Fruit fly (Drosophila melanogaster) whole organism, prepupa: Measurements from ENCODE around the gene sim.

Experiments used
- CG10631 ChIP-seq: fragments of 200-800 bp; sonication (Bioruptor generic); optimal IDR thresholded peaks from 2 replicates; lab custom pipeline; 2016; ENCODE audit warnings: missing biosample characterization, missing genetic modification characterization
- CG10669 ChIP-seq: fragments of 200-800 bp; sonication (Bioruptor generic); optimal IDR thresholded peaks from 3 replicates; lab custom pipeline; 2018; ENCODE audit warnings: missing biosample characterization, mild to moderate bottlenecking, missing genetic modification characterization, moderate library complexity
- CG11762 ChIP-seq: fragments of 200-800 bp; sonication (Bioruptor generic); optimal IDR thresholded peaks from 3 replicates; lab custom pipeline; 2016; ENCODE audit warnings: missing biosample characterization, missing genetic modification characterization; ENCODE audit not compliant: insufficient read depth
- CG11902 ChIP-seq: fragments of 200-800 bp; sonication (Bioruptor generic); optimal IDR thresholded peaks from 3 replicates; lab custom pipeline; 2016; ENCODE audit warnings: missing biosample characterization, missing genetic modification characterization
- CG15336 ChIP-seq: fragments of 200-800 bp; sonication (Bioruptor generic); IDR thresholded peaks from 2 replicates; pipeline ENCODE4 v1.3.6; 2022; ENCODE audit warnings: missing biosample characterization, missing genetic modification characterization
- CG1621 ChIP-seq: fragments of 200-800 bp; sonication (Bioruptor generic); optimal IDR thresholded peaks from 3 replicates; lab custom pipeline; 2018; ENCODE audit warnings: missing biosample characterization, mild to moderate bottlenecking, missing genetic modification characterization
- CG16779 ChIP-seq: fragments of 200-800 bp; sonication (Bioruptor generic); optimal IDR thresholded peaks from 3 replicates; lab custom pipeline; 2017; ENCODE audit warnings: missing biosample characterization, mild to moderate bottlenecking, missing genetic modification characterization
- CG3032 ChIP-seq: fragments of 200-800 bp; optimal IDR thresholded peaks from 2 replicates; lab custom pipeline; 2019; ENCODE audit warnings: missing biosample characterization, mild to moderate bottlenecking, missing genetic modification characterization, moderate library complexity
- CG31627 ChIP-seq: fragments of 200-800 bp; sonication (Bioruptor generic); optimal IDR thresholded peaks from 3 replicates; lab custom pipeline; 2016; ENCODE audit warnings: missing biosample characterization, missing genetic modification characterization
- CG32006 ChIP-seq: fragments of 200-800 bp; sonication (Bioruptor generic); optimal IDR thresholded peaks from 3 replicates; lab custom pipeline; 2017; ENCODE audit warnings: missing biosample characterization, mild to moderate bottlenecking, missing genetic modification characterization
- CG3919 ChIP-seq: fragments of 200-800 bp; sonication (Bioruptor generic); optimal IDR thresholded peaks from 3 replicates; lab custom pipeline; 2016; ENCODE audit warnings: missing biosample characterization, missing genetic modification characterization
- CG6163 ChIP-seq: fragments of 200-800 bp; sonication (Bioruptor generic); IDR thresholded peaks from 3 replicates; pipeline ENCODE4 v1.3.6; 2022; ENCODE audit warnings: missing biosample characterization, missing genetic modification characterization
- CG6276 ChIP-seq: fragments of 200-800 bp; sonication (Bioruptor generic); optimal IDR thresholded peaks from 2 replicates; lab custom pipeline; 2017; ENCODE audit warnings: missing biosample characterization, mild to moderate bottlenecking, missing genetic modification characterization
- CG6808 ChIP-seq: fragments of 200-800 bp; sonication (Bioruptor generic); optimal IDR thresholded peaks from 3 replicates; lab custom pipeline; 2017; ENCODE audit warnings: missing biosample characterization, missing genetic modification characterization, mild to moderate bottlenecking, moderate library complexity, missing genetic modification reagents
- CG6854 ChIP-seq: fragments of 200-800 bp; sonication (Bioruptor generic); optimal IDR thresholded peaks from 2 replicates; lab custom pipeline; 2017; ENCODE audit warnings: missing biosample characterization, mild to moderate bottlenecking, missing genetic modification characterization
- CG7368 ChIP-seq: fragments of 200-800 bp; sonication (Bioruptor generic); optimal IDR thresholded peaks from 3 replicates; lab custom pipeline; 2016; ENCODE audit warnings: missing biosample characterization, missing genetic modification characterization
- CG8119 ChIP-seq: fragments of 200-800 bp; sonication (Bioruptor generic); IDR thresholded peaks from 3 replicates; pipeline ENCODE4 v1.3.6; 2022; ENCODE audit warnings: missing biosample characterization, missing genetic modification characterization
- CG8319 ChIP-seq: fragments of 200-800 bp; sonication (Bioruptor generic); optimal IDR thresholded peaks from 3 replicates; lab custom pipeline; 2016; ENCODE audit warnings: missing biosample characterization, missing genetic modification characterization
- Eip75B ChIP-seq: fragments of 200-800 bp; sonication (Bioruptor generic); optimal IDR thresholded peaks from 3 replicates; lab custom pipeline; 2016; ENCODE audit warnings: missing biosample characterization, missing genetic modification characterization
- Eip78C ChIP-seq: fragments of 200-800 bp; sonication (Bioruptor generic); peaks from one replicate; lab custom pipeline; 2016; ENCODE audit warnings: missing biosample characterization, missing genetic modification characterization
- Eip93F ChIP-seq: fragments of 200-800 bp; sonication (Bioruptor generic); optimal IDR thresholded peaks from 2 replicates; lab custom pipeline; 2016; ENCODE audit warnings: missing biosample characterization, mild to moderate bottlenecking, missing genetic modification characterization
- Ets96B ChIP-seq: fragments of 200-800 bp; optimal IDR thresholded peaks from 2 replicates; lab custom pipeline; 2019; ENCODE audit warnings: missing biosample characterization, mild to moderate bottlenecking, missing genetic modification characterization, moderate library complexity
- Gug ChIP-seq: fragments of 200-800 bp; sonication (Bioruptor generic); IDR thresholded peaks from 2 replicates; pipeline ENCODE4 v1.3.6; 2022; ENCODE audit warnings: missing biosample characterization, missing genetic modification characterization
- Hr38 ChIP-seq: sonication (Bioruptor generic); optimal IDR thresholded peaks from 2 replicates; lab custom pipeline; 2016; ENCODE audit warnings: missing biosample characterization, missing genetic modification characterization
- Hr4 ChIP-seq: fragments of 200-800 bp; sonication (Bioruptor generic); optimal IDR thresholded peaks from 3 replicates; lab custom pipeline; 2016; ENCODE audit warnings: missing biosample characterization, missing genetic modification characterization
- OdsH ChIP-seq: fragments of 200-800 bp; sonication (Bioruptor generic); optimal IDR thresholded peaks from 3 replicates; lab custom pipeline; 2016; ENCODE audit warnings: missing biosample characterization, missing genetic modification characterization
- Smox ChIP-seq: fragments of 200-800 bp; sonication (Bioruptor generic); optimal IDR thresholded peaks from 3 replicates; lab custom pipeline; 2016; ENCODE audit warnings: missing biosample characterization, missing genetic modification characterization
- Sox14 ChIP-seq: fragments of 200-800 bp; sonication (Bioruptor generic); optimal IDR thresholded peaks from 3 replicates; lab custom pipeline; 2016; ENCODE audit warnings: missing biosample characterization, missing genetic modification characterization
- Sox15 ChIP-seq: fragments of 200-800 bp; sonication (Bioruptor generic); optimal IDR thresholded peaks from 3 replicates; lab custom pipeline; 2016; ENCODE audit warnings: missing biosample characterization, missing genetic modification characterization
- achi ChIP-seq: fragments of 200-800 bp; sonication (Bioruptor generic); optimal IDR thresholded peaks from 3 replicates; lab custom pipeline; 2016; ENCODE audit warnings: missing biosample characterization, missing genetic modification characterization
- dac ChIP-seq: fragments of 200-800 bp; sonication (Bioruptor generic); optimal IDR thresholded peaks from 2 replicates; lab custom pipeline; 2017; ENCODE audit warnings: missing biosample characterization, mild to moderate bottlenecking, missing genetic modification characterization
- eg ChIP-seq: fragments of 200-800 bp; sonication (Bioruptor generic); IDR thresholded peaks from 3 replicates; pipeline ENCODE4 v1.3.6; 2022; ENCODE audit warnings: missing biosample characterization, missing genetic modification characterization
- esn ChIP-seq: fragments of 200-800 bp; sonication (Bioruptor generic); optimal IDR thresholded peaks from 2 replicates; lab custom pipeline; 2016; ENCODE audit warnings: missing biosample characterization, mild to moderate bottlenecking, missing genetic modification characterization, moderate library complexity
- fd59A ChIP-seq: fragments of 200-800 bp; sonication (Bioruptor generic); optimal IDR thresholded peaks from 2 replicates; lab custom pipeline; 2017; ENCODE audit warnings: missing biosample characterization, mild to moderate bottlenecking, missing genetic modification characterization, missing genetic modification reagents
- fd85E ChIP-seq: fragments of 200-800 bp; sonication (Bioruptor generic); optimal IDR thresholded peaks from 3 replicates; lab custom pipeline; 2016; ENCODE audit warnings: missing biosample characterization, missing genetic modification characterization
- fkh ChIP-seq: fragments of 200-800 bp; sonication (Bioruptor generic); optimal IDR thresholded peaks from 3 replicates; lab custom pipeline; 2017; ENCODE audit warnings: missing biosample characterization, mild to moderate bottlenecking, missing genetic modification characterization, moderate library complexity
- lz ChIP-seq: fragments of 200-800 bp; sonication (Bioruptor generic); optimal IDR thresholded peaks from 3 replicates; lab custom pipeline; 2016; ENCODE audit warnings: missing biosample characterization, missing genetic modification characterization
- pdm3 ChIP-seq: fragments of 200-800 bp; sonication (Bioruptor generic); optimal IDR thresholded peaks from 3 replicates; lab custom pipeline; 2016; ENCODE audit warnings: missing biosample characterization, missing genetic modification characterization
- salr ChIP-seq, 2 experiments: fragments of 200-800 bp; sonication (Bioruptor generic); optimal IDR thresholded peaks; 3 replicates each; lab custom pipeline; 2016 to 2018; ENCODE audit warnings: missing biosample characterization in 2 of 2, missing genetic modification characterization in 2 of 2, mild to moderate bottlenecking in 1 of 2
- ss ChIP-seq, 2 experiments: fragments of 200-800 bp; sonication (Bioruptor generic); optimal IDR thresholded peaks; 2 replicates in 1 of 2; 3 replicates in 1 of 2; lab custom pipeline; 2017 to 2018; ENCODE audit warnings: mild to moderate bottlenecking in 2 of 2, missing biosample characterization in 2 of 2, missing genetic modification characterization in 2 of 2, moderate library complexity in 1 of 2
- svp ChIP-seq: fragments of 200-800 bp; sonication (Bioruptor generic); peaks from one replicate; lab custom pipeline; 2016; ENCODE audit warnings: missing biosample characterization, missing genetic modification characterization
- topi ChIP-seq: fragments of 200-800 bp; sonication (Bioruptor generic); optimal IDR thresholded peaks from 3 replicates; lab custom pipeline; 2016; ENCODE audit warnings: missing biosample characterization, missing genetic modification characterization
- vri ChIP-seq: fragments of 200-800 bp; sonication (Bioruptor generic); optimal IDR thresholded peaks from 3 replicates; lab custom pipeline; 2016; ENCODE audit warnings: missing biosample characterization, mild to moderate bottlenecking, missing genetic modification characterization

Gene sim

dm6 chr3R:13057121-13057805, at the start of gene sim:
TSS of gene sim (plus strand) at chr3R:13057755.
- TF ChIP-seq eg (GFP tag; lab: Robert Waterston, UW): 0 out of 3 replicates have a peak, but pooled peaks have one; percentile 28
- TF ChIP-seq CG3919 (GFP tag; lab: Kevin White, UChicago): peak; percentile 46
- TF ChIP-seq dac (GFP tag; lab: Kevin White, UChicago): no peak
- TF ChIP-seq ss (GFP tag; optimal IDR thresholded peaks at IDR 0.05; lab: Kevin White, UChicago): peak in 1 of 2 experiments; percentile 42

dm6 chr3R:13009595-13009994, 48.0 kb upstream of the sim start, which contains the start of gene CG11656:
TSS of gene CG11656 (plus strand) at chr3R:13009895.
- TF ChIP-seq CG6276 (GFP tag; lab: Kevin White, UChicago): no peak
- no peak for TF ChIP-seq esn (GFP tag; lab: Kevin White, UChicago)
- TF ChIP-seq achi: no peak
- no peak for TF ChIP-seq CG15336
- no peak for TF ChIP-seq CG16779
- no peak for TF ChIP-seq CG31627 (GFP tag; lab: Kevin White, UChicago)
- TF ChIP-seq topi (GFP tag; lab: Kevin White, UChicago): no peak
- no peak for TF ChIP-seq CG6163 (GFP tag; lab: Robert Waterston, UW)
- TF ChIP-seq CG10631 (GFP tag; lab: Kevin White, UChicago): no peak
- TF ChIP-seq Ets96B: no peak
- TF ChIP-seq CG8119 (GFP tag; lab: Robert Waterston, UW): no peak
- TF ChIP-seq Eip93F (GFP tag; lab: Kevin White, UChicago): no peak
- TF ChIP-seq CG1621: no peak
- TF ChIP-seq Hr4: no peak

dm6 chr3R:13010905-13011620, 46.5 kb upstream of the sim start, which contains the start of gene CG8031:
TSS of gene CG8031 (minus strand) at chr3R:13011310.
- no peak for TF ChIP-seq Ets96B
- no peak for TF ChIP-seq Gug
- no peak for TF ChIP-seq CG7368 (GFP tag; lab: Kevin White, UChicago)
- no peak for TF ChIP-seq pdm3 (GFP tag; lab: Kevin White, UChicago)
- TF ChIP-seq Eip75B (GFP tag; lab: Kevin White, UChicago): no peak
- TF ChIP-seq vri: peak; percentile 73
- no peak for TF ChIP-seq CG32006 (GFP tag; lab: Kevin White, UChicago)
- TF ChIP-seq CG11762: no peak
- no peak for TF ChIP-seq ss (GFP tag; optimal IDR thresholded peaks at IDR 0.05; lab: Kevin White, UChicago)
- no peak; the same call in 2 of the 3 replicates for TF ChIP-seq eg (GFP tag; lab: Robert Waterston, UW)
- no peak for TF ChIP-seq topi (GFP tag; lab: Kevin White, UChicago)
- TF ChIP-seq CG3032 (tag; lab: Kevin White, UChicago): no peak
- TF ChIP-seq salr (GFP tag; optimal IDR thresholded peaks at IDR 0.05; lab: Kevin White, UChicago): no peak
- peak; percentile 50; the same call in 1 of the 3 replicates for TF ChIP-seq CG6163 (GFP tag; lab: Robert Waterston, UW)
- TF ChIP-seq CG15336: 0 out of 2 replicates have a peak, but pooled peaks have one; percentile 17
- no peak for TF ChIP-seq CG10631 (GFP tag; lab: Kevin White, UChicago)
- no peak for TF ChIP-seq fd59A (GFP tag; lab: Kevin White, UChicago)
- TF ChIP-seq CG16779: no peak
- no peak for TF ChIP-seq CG3919 (GFP tag; lab: Kevin White, UChicago)
- TF ChIP-seq Hr4: no peak
- peak; percentile 21 for TF ChIP-seq CG8319 (GFP tag; lab: Kevin White, UChicago)
- TF ChIP-seq CG6276 (GFP tag; lab: Kevin White, UChicago): no peak
- no peak for TF ChIP-seq Hr38 (GFP tag; lab: Kevin White, UChicago)
- no peak for TF ChIP-seq OdsH
- no peak for TF ChIP-seq svp (GFP tag; lab: Kevin White, UChicago)
- peak; percentile 2 for TF ChIP-seq CG6854 (GFP tag; lab: Kevin White, UChicago)
- TF ChIP-seq Sox15 (GFP tag; lab: Kevin White, UChicago): no peak
- no peak for TF ChIP-seq Smox (GFP tag; lab: Kevin White, UChicago)
- no peak for TF ChIP-seq fkh (GFP tag; lab: Kevin White, UChicago)
- TF ChIP-seq CG8119 (GFP tag; lab: Robert Waterston, UW): 0 out of 3 replicates have a peak, but pooled peaks have one; percentile 28
- no peak for TF ChIP-seq CG11902 (GFP tag; lab: Kevin White, UChicago)
- no peak for TF ChIP-seq CG6808
- TF ChIP-seq fd85E (GFP tag; lab: Kevin White, UChicago): no peak
- TF ChIP-seq esn (GFP tag; lab: Kevin White, UChicago): no peak
- peak; percentile 87 for TF ChIP-seq Sox14
- TF ChIP-seq lz (GFP tag; lab: Kevin White, UChicago): no peak
- TF ChIP-seq Eip78C (GFP tag; lab: Kevin White, UChicago): peak; percentile 31
- TF ChIP-seq CG10669 (GFP tag; lab: Kevin White, UChicago): no peak
